Fruit fly (Drosophila melanogaster) whole organism, embryonic: ENCODE results near the gene CG10211.

Experiments
- B-H1 ChIP-seq: fragments of 200-800 bp; sonication (Bioruptor generic); IDR thresholded peaks from 3 replicates; pipeline ENCODE4 v1.3.6; 2022; ENCODE audit warnings: missing biosample characterization, missing genetic modification characterization
- CG11085 ChIP-seq: fragments of 200-800 bp; sonication (Bioruptor generic); IDR thresholded peaks from 2 replicates; pipeline ENCODE4 v1.3.6; 2022; ENCODE audit warnings: missing biosample characterization, missing genetic modification characterization
- CG12942 ChIP-seq: fragments of 200-800 bp; sonication (Bioruptor generic); optimal IDR thresholded peaks from 3 replicates; lab custom pipeline; 2016; ENCODE audit warnings: missing biosample characterization, missing genetic modification characterization
- CG13123 ChIP-seq: fragments of 200-800 bp; sonication (Bioruptor generic); optimal IDR thresholded peaks from 2 replicates; lab custom pipeline; 2016; ENCODE audit warnings: missing biosample characterization, missing genetic modification characterization
- CG15269 ChIP-seq: fragments of 200-800 bp; sonication (Bioruptor generic); optimal IDR thresholded peaks from 2 replicates; lab custom pipeline; 2018; ENCODE audit warnings: missing biosample characterization, mild to moderate bottlenecking, missing genetic modification characterization, moderate library complexity
- CG16815 ChIP-seq: fragments of 200-800 bp; sonication (Bioruptor generic); optimal IDR thresholded peaks from 3 replicates; lab custom pipeline; 2017; ENCODE audit warnings: missing biosample characterization, mild to moderate bottlenecking, missing genetic modification characterization
- CG16863 ChIP-seq: fragments of 200-800 bp; sonication (Bioruptor generic); optimal IDR thresholded peaks from 3 replicates; lab custom pipeline; 2016; ENCODE audit warnings: missing biosample characterization, missing genetic modification characterization
- CG17328 ChIP-seq: fragments of 200-800 bp; sonication (Bioruptor generic); IDR thresholded peaks from 2 replicates; pipeline ENCODE4 v1.3.6; 2022; ENCODE audit warnings: missing biosample characterization, missing genetic modification characterization
- CG17361 ChIP-seq: fragments of 200-800 bp; sonication (Bioruptor generic); IDR thresholded peaks from 3 replicates; pipeline ENCODE4 v1.3.6; 2022; ENCODE audit warnings: missing biosample characterization, missing genetic modification characterization
- CG18619 ChIP-seq: fragments of 200-800 bp; sonication (Bioruptor generic); optimal IDR thresholded peaks from 3 replicates; lab custom pipeline; 2017; ENCODE audit warnings: missing biosample characterization, mild to moderate bottlenecking, missing genetic modification characterization
- CG3407 ChIP-seq: fragments of 200-800 bp; sonication (Bioruptor generic); optimal IDR thresholded peaks from 2 replicates; lab custom pipeline; 2018; ENCODE audit warnings: missing biosample characterization, mild to moderate bottlenecking, missing genetic modification characterization
- CG4424 ChIP-seq: fragments of 200-800 bp; sonication (Bioruptor generic); optimal IDR thresholded peaks from 3 replicates; lab custom pipeline; 2016; ENCODE audit warnings: missing biosample characterization, missing genetic modification characterization
- CG6654 ChIP-seq: fragments of 200-800 bp; sonication (Bioruptor generic); optimal IDR thresholded peaks from 2 replicates; lab custom pipeline; 2017; ENCODE audit warnings: missing biosample characterization, mild to moderate bottlenecking, missing genetic modification characterization
- CG7357 ChIP-seq: fragments of 200-800 bp; sonication (Bioruptor generic); IDR thresholded peaks from 3 replicates; pipeline ENCODE4 v1.3.6; 2022; ENCODE audit warnings: missing biosample characterization, missing genetic modification characterization
- CG9437 ChIP-seq: fragments of 200-800 bp; sonication (Bioruptor generic); optimal IDR thresholded peaks from 2 replicates; lab custom pipeline; 2018; ENCODE audit warnings: missing biosample characterization, mild to moderate bottlenecking, missing genetic modification characterization
- Dbx ChIP-seq: fragments of 200-800 bp; sonication (Bioruptor generic); IDR thresholded peaks from 3 replicates; pipeline ENCODE4 v1.3.6; 2022; ENCODE audit warnings: missing biosample characterization, missing genetic modification characterization
- Dfd ChIP-seq, 2 experiments: fragments of >200 bp; optimal IDR thresholded peaks; 2 replicates each; lab custom pipeline; 2017; ENCODE audit warnings: missing biosample characterization in 2 of 2, missing genetic modification characterization in 2 of 2
- H15 ChIP-seq: fragments of 200-800 bp; sonication (Bioruptor generic); IDR thresholded peaks from 3 replicates; pipeline ENCODE4 v1.3.6; 2022; ENCODE audit warnings: missing biosample characterization, missing genetic modification characterization
- HHEX ChIP-seq: fragments of 200-800 bp; sonication (Bioruptor generic); optimal IDR thresholded peaks from 3 replicates; lab custom pipeline; 2017; ENCODE audit warnings: missing biosample characterization, mild to moderate bottlenecking, missing genetic modification characterization, missing genetic modification reagents
- HmgD ChIP-seq: fragments of 200-800 bp; sonication (Bioruptor generic); optimal IDR thresholded peaks from 3 replicates; lab custom pipeline; 2016; ENCODE audit warnings: missing biosample characterization, missing genetic modification characterization
- Meics ChIP-seq: fragments of 200-800 bp; sonication (Bioruptor generic); optimal IDR thresholded peaks from 2 replicates; lab custom pipeline; 2017; ENCODE audit warnings: missing biosample characterization, mild to moderate bottlenecking, missing genetic modification characterization
- NC2α ChIP-seq: fragments of 200-800 bp; sonication (Bioruptor generic); optimal IDR thresholded peaks from 2 replicates; lab custom pipeline; 2016; ENCODE audit warnings: missing biosample characterization, missing genetic modification characterization
- NC2β ChIP-seq: fragments of 200-800 bp; sonication (Bioruptor generic); optimal IDR thresholded peaks from 2 replicates; lab custom pipeline; 2016; ENCODE audit warnings: missing biosample characterization, missing genetic modification characterization
- Nf-YB ChIP-seq: fragments of 200-800 bp; sonication (Bioruptor generic); optimal IDR thresholded peaks from 3 replicates; lab custom pipeline; 2019; ENCODE audit warnings: missing biosample characterization, mild to moderate bottlenecking, missing genetic modification characterization, moderate library complexity
- Sox102F ChIP-seq: fragments of 200-800 bp; sonication (Bioruptor generic); optimal IDR thresholded peaks from 2 replicates; lab custom pipeline; 2018; ENCODE audit warnings: missing biosample characterization, mild to moderate bottlenecking, missing genetic modification characterization, moderate library complexity
- Trl ChIP-seq, 3 experiments: fragments of >200 bp in 2 of 3; fragments of 200-800 bp in 1 of 3; sonication (Bioruptor generic) in 1 of 3; optimal IDR thresholded peaks; 2 replicates in 1 of 3; 3 replicates in 2 of 3; lab custom pipeline; 2016 to 2017; ENCODE audit warnings: missing biosample characterization in 1 of 3, missing genetic modification characterization in 1 of 3
- ase ChIP-seq: fragments of 200-800 bp; sonication (Bioruptor generic); IDR thresholded peaks from 3 replicates; pipeline ENCODE4 v1.3.6; 2022; ENCODE audit warnings: missing biosample characterization, missing genetic modification characterization
- br ChIP-seq: fragments of >200 bp; optimal IDR thresholded peaks from 2 replicates; lab custom pipeline; 2017
- corto ChIP-seq: fragments of 200-800 bp; sonication (Bioruptor generic); optimal IDR thresholded peaks from 2 replicates; lab custom pipeline; 2016; ENCODE audit warnings: missing biosample characterization, mild to moderate bottlenecking, missing genetic modification characterization, moderate library complexity
- da ChIP-seq: fragments of 200-800 bp; sonication (Bioruptor generic); optimal IDR thresholded peaks from 2 replicates; lab custom pipeline; 2016; ENCODE audit warnings: missing biosample characterization, missing genetic modification characterization
- disco-r ChIP-seq: fragments of 200-800 bp; sonication (Bioruptor generic); optimal IDR thresholded peaks from 2 replicates; lab custom pipeline; 2016; ENCODE audit warnings: missing biosample characterization, missing genetic modification characterization
- en ChIP-seq: fragments of 200-800 bp; sonication (Bioruptor generic); optimal IDR thresholded peaks from 2 replicates; lab custom pipeline; 2016; ENCODE audit warnings: missing biosample characterization, missing genetic modification characterization
- kay ChIP-seq: fragments of 200-800 bp; sonication (Bioruptor generic); optimal IDR thresholded peaks from 2 replicates; lab custom pipeline; 2016; ENCODE audit warnings: missing biosample characterization, missing genetic modification characterization
- ken ChIP-seq: fragments of 200-800 bp; sonication (Bioruptor generic); IDR thresholded peaks from 3 replicates; pipeline ENCODE4 v1.3.6; 2022; ENCODE audit warnings: missing biosample characterization, missing genetic modification characterization
- knrl ChIP-seq: fragments of 200-800 bp; sonication (Bioruptor generic); IDR thresholded peaks from 3 replicates; pipeline ENCODE4 v1.3.6; 2022; ENCODE audit warnings: missing biosample characterization, missing genetic modification characterization; ENCODE audit not compliant: partially characterized antibody
- mirr ChIP-seq: fragments of 200-800 bp; sonication (Bioruptor generic); optimal IDR thresholded peaks from 3 replicates; lab custom pipeline; 2018; ENCODE audit warnings: missing biosample characterization, mild to moderate bottlenecking, missing genetic modification characterization
- nom ChIP-seq: fragments of 200-800 bp; sonication (Bioruptor generic); optimal IDR thresholded peaks from 2 replicates; lab custom pipeline; 2017; ENCODE audit warnings: missing biosample characterization, missing genetic modification characterization, mild to moderate bottlenecking, moderate library complexity, missing genetic modification reagents
- org-1 ChIP-seq: fragments of 200-800 bp; sonication (Bioruptor generic); optimal IDR thresholded peaks from 2 replicates; lab custom pipeline; 2017; ENCODE audit warnings: missing biosample characterization, missing genetic modification characterization
- pan ChIP-seq, 4 experiments: fragments of >200 bp in 3 of 4; fragments of 200-800 bp in 1 of 4; sonication (Bioruptor generic) in 1 of 4; optimal IDR thresholded peaks in 3 of 4; IDR thresholded peaks in 1 of 4; 2 replicates each; pipeline versions ENCODE4 v1.3.6 to Lab custom; 2017 to 2022; ENCODE audit warnings: missing biosample characterization in 2 of 4, missing genetic modification characterization in 2 of 4, mixed read lengths in 1 of 4
- pfk ChIP-seq: fragments of 200-800 bp; sonication (Bioruptor generic); optimal IDR thresholded peaks from 2 replicates; lab custom pipeline; 2018; ENCODE audit warnings: missing biosample characterization, mild to moderate bottlenecking, missing genetic modification characterization, moderate library complexity
- slou ChIP-seq: fragments of 200-800 bp; sonication (Bioruptor generic); optimal IDR thresholded peaks from 3 replicates; lab custom pipeline; 2016; ENCODE audit warnings: missing biosample characterization, missing genetic modification characterization
- sr ChIP-seq: fragments of 200-800 bp; sonication (Bioruptor generic); IDR thresholded peaks from 3 replicates; pipeline ENCODE4 v1.3.6; 2022; ENCODE audit warnings: missing biosample characterization, missing genetic modification characterization
- trem ChIP-seq: fragments of 200-800 bp; optimal IDR thresholded peaks from 3 replicates; lab custom pipeline; 2019; ENCODE audit warnings: missing biosample characterization, mild to moderate bottlenecking, missing genetic modification characterization, moderate library complexity
- tx ChIP-seq: fragments of 200-800 bp; sonication (Bioruptor generic); optimal IDR thresholded peaks from 2 replicates; lab custom pipeline; 2016; ENCODE audit warnings: missing biosample characterization, missing genetic modification characterization
- vvl ChIP-seq: fragments of 200-800 bp; sonication (Bioruptor generic); IDR thresholded peaks from 2 replicates; pipeline ENCODE4 v1.3.6; 2022; ENCODE audit warnings: missing biosample characterization, missing genetic modification characterization
- zf30C ChIP-seq: fragments of 200-800 bp; sonication (Bioruptor generic); optimal IDR thresholded peaks from 3 replicates; lab custom pipeline; 2018; ENCODE audit warnings: missing biosample characterization, mild to moderate bottlenecking, missing genetic modification characterization

CG10211 gene

DNA sequence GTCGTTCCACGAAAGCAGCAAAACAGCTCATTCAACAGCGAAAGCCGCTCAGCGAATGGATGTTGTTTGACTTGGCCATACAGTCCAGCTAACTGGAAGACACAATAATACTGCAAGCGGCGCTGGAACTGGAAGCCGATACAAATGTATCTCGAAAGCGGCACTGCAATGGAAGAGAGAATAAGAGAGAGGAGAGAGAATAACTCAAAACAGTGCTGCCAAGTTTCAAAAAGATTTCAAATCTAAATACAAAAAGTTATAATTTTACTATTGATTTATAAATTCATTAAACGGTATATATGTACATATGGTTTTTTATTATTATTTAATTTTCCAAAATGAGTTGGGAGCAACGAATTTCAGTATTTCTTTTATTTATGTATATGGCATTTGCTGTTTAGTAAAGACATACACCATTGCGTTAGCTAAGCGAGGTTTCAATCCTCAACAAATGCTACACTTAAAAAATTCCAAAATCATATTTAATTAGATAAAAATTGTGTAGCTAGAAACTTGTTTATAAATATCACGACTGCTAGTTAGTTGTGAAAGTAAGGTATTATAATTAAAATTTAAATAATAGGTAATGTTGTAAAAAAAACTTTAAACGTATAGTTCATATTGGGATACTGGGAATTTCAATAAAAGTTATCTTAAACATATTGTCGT, 32.8 kb upstream of the CG10211 start, which contains the start of gene CG10283 (continued):
- TF ChIP-seq knrl (GFP tag; lab: Robert Waterston, UW) (no peak), CG3407 (GFP tag; lab: Kevin White, UChicago) (no peak), CG17361 (GFP tag; lab: Robert Waterston, UW) (peak; percentile 68), CG16815 (GFP tag; lab: Kevin White, UChicago) (peak; percentile 37), kay (GFP tag; lab: Kevin White, UChicago) (peak; percentile 32), br (lab: Kevin White, UChicago) (no peak), NC2β (GFP tag; lab: Kevin White, UChicago) (no peak), CG7357 (GFP tag; lab: Robert Waterston, UW) (no peak), Trl (optimal IDR thresholded peaks at IDR 0.05; lab: Kevin White, UChicago) (peak; percentile 90), Trl (GFP tag; optimal IDR thresholded peaks at IDR 0.05; lab: Kevin White, UChicago) (no peak), HmgD (GFP tag; lab: Kevin White, UChicago) (no peak), vvl (GFP tag; lab: Robert Waterston, UW) (peak; percentile 56), Nf-YB (peak; percentile 26), Dbx (GFP tag; lab: Robert Waterston, UW) (peak; percentile 54; the same call in 2 of the 3 replicates), Dfd (GFP tag; optimal IDR thresholded peaks at IDR 0.05; lab: Kevin White, UChicago) (no peak), org-1 (GFP tag; lab: Kevin White, UChicago) (no peak), pfk (GFP tag; lab: Kevin White, UChicago) (no peak), H15 (GFP tag; lab: Robert Waterston, UW) (no peak), nom (peak; percentile 33), pan (optimal IDR thresholded peaks at IDR 0.05; lab: Kevin White, UChicago) (no peak), pan (GFP tag; optimal IDR thresholded peaks at IDR 0.05 in 1 of 2, IDR thresholded peaks at IDR 0.05 in 1 of 2) (peak in 1 of 2 experiments; percentile 41), slou (GFP tag; lab: Kevin White, UChicago) (no peak), CG11085 (GFP tag; lab: Robert Waterston, UW) (no peak), CG17328 (GFP tag; lab: Robert Waterston, UW) (no peak), ken (peak; percentile 26; the same call in 1 of the 3 replicates), B-H1 (GFP tag; lab: Robert Waterston, UW) (no peak), en (GFP tag; lab: Kevin White, UChicago) (no peak), Meics (GFP tag; lab: Kevin White, UChicago) (no peak), ase (GFP tag; lab: Robert Waterston, UW) (no peak), HHEX (GFP tag; lab: Kevin White, UChicago) (no peak), Sox102F (peak; percentile 30), mirr (GFP tag; lab: Kevin White, UChicago) (no peak), trem (tag; lab: Kevin White, UChicago) (peak; percentile 87), CG15269 (peak; percentile 6), tx (GFP tag; lab: Kevin White, UChicago) (no peak), CG13123 (GFP tag; lab: Kevin White, UChicago) (no peak), CG18619 (GFP tag; lab: Kevin White, UChicago) (no peak), disco-r (GFP tag; lab: Kevin White, UChicago) (no peak), CG12942 (GFP tag; lab: Kevin White, UChicago) (peak; percentile 39), zf30C (peak; percentile 96), corto (GFP tag; lab: Kevin White, UChicago) (no peak), CG16863 (GFP tag; lab: Kevin White, UChicago) (no peak), CG4424 (peak; percentile 42), NC2α (no peak), da (GFP tag; lab: Kevin White, UChicago) (no peak), CG9437 (GFP tag; lab: Kevin White, UChicago) (peak; percentile 34), sr (GFP tag; lab: Robert Waterston, UW) (no peak), CG6654 (GFP tag; lab: Kevin White, UChicago) (no peak)
- TF ChIP-seq, all 482 proteins: peak for 150
